Fruit fly (Drosophila melanogaster) whole organism, pupa: ENCODE results near the gene Brd8.
A peak's percentile ranks its signal among the peaks of the same experiment; 100 is the strongest.

Experiments used
- CG10348 ChIP-seq: fragments of 200-800 bp; sonication (Bioruptor generic); IDR thresholded peaks from 2 replicates; pipeline ENCODE4 v1.3.6; 2022; ENCODE audit warnings: missing biosample characterization, missing genetic modification characterization
- CG12605 ChIP-seq: fragments of 200-800 bp; sonication (Bioruptor generic); IDR thresholded peaks from 2 replicates; pipeline ENCODE4 v1.3.6; 2022; ENCODE audit warnings: missing biosample characterization, missing genetic modification characterization
- CG13204 ChIP-seq: fragments of 200-800 bp; sonication (Bioruptor generic); optimal IDR thresholded peaks from 2 replicates; lab custom pipeline; 2018; ENCODE audit warnings: missing biosample characterization, mild to moderate bottlenecking, missing genetic modification characterization, moderate library complexity
- CG14655 ChIP-seq: fragments of 200-800 bp; sonication (Bioruptor generic); optimal IDR thresholded peaks from 3 replicates; lab custom pipeline; 2017; ENCODE audit warnings: mild to moderate bottlenecking, missing biosample characterization, missing genetic modification reagents, missing genetic modification characterization
- CG15710 ChIP-seq: fragments of 200-800 bp; sonication (Bioruptor generic); optimal IDR thresholded peaks from 2 replicates; lab custom pipeline; 2018; ENCODE audit warnings: missing biosample characterization, mild to moderate bottlenecking, missing genetic modification characterization, moderate library complexity
- CG32121 ChIP-seq: fragments of 200-800 bp; sonication (Bioruptor generic); IDR thresholded peaks from 2 replicates; pipeline ENCODE4 v1.3.6; 2022; ENCODE audit warnings: missing biosample characterization, missing genetic modification characterization
- CG4496 ChIP-seq: fragments of 200-800 bp; sonication (Bioruptor generic); IDR thresholded peaks from 3 replicates; pipeline ENCODE4 v1.3.6; 2022; ENCODE audit warnings: missing biosample characterization, missing genetic modification characterization
- CG8159 ChIP-seq: fragments of 200-800 bp; sonication (Bioruptor generic); optimal IDR thresholded peaks from 3 replicates; lab custom pipeline; 2018; ENCODE audit warnings: missing biosample characterization, mild to moderate bottlenecking, missing genetic modification characterization, moderate library complexity
- CG8301 ChIP-seq: fragments of 200-800 bp; sonication (Bioruptor generic); optimal IDR thresholded peaks from 2 replicates; lab custom pipeline; 2018; ENCODE audit warnings: missing biosample characterization, mild to moderate bottlenecking, missing genetic modification characterization
- CG9948 ChIP-seq: fragments of 200-800 bp; sonication (Bioruptor generic); optimal IDR thresholded peaks from 2 replicates; lab custom pipeline; 2018; ENCODE audit warnings: missing biosample characterization, mild to moderate bottlenecking, missing genetic modification characterization, moderate library complexity
- D1 ChIP-seq: fragments of 200-800 bp; sonication (Bioruptor generic); optimal IDR thresholded peaks from 2 replicates; lab custom pipeline; 2018; ENCODE audit warnings: missing biosample characterization, mild to moderate bottlenecking, missing genetic modification characterization, moderate library complexity
- EcR ChIP-seq: fragments of 200-800 bp; sonication (Bioruptor generic); optimal IDR thresholded peaks from 3 replicates; lab custom pipeline; 2019; ENCODE audit warnings: missing biosample characterization, missing genetic modification characterization, mild to moderate bottlenecking, moderate library complexity, missing genetic modification reagents
- Ets98B ChIP-seq: fragments of 200-800 bp; sonication (Bioruptor generic); IDR thresholded peaks from 2 replicates; pipeline ENCODE4 v1.3.6; 2022; ENCODE audit warnings: missing biosample characterization, missing genetic modification characterization
- Pif1A ChIP-seq: fragments of 200-800 bp; sonication (Bioruptor generic); optimal IDR thresholded peaks from 3 replicates; lab custom pipeline; 2016; ENCODE audit warnings: missing biosample characterization, missing genetic modification characterization
- Pif1B ChIP-seq: fragments of 200-800 bp; sonication (Bioruptor generic); optimal IDR thresholded peaks from 3 replicates; lab custom pipeline; 2016; ENCODE audit warnings: missing biosample characterization, missing genetic modification characterization
- Snoo ChIP-seq: fragments of 200-800 bp; sonication (Bioruptor generic); optimal IDR thresholded peaks from 3 replicates; lab custom pipeline; 2017; ENCODE audit warnings: missing biosample characterization, mild to moderate bottlenecking, missing genetic modification characterization, inconsistent platforms
- fd96Ca ChIP-seq: fragments of 200-800 bp; sonication (Bioruptor generic); IDR thresholded peaks from 3 replicates; pipeline ENCODE4 v1.3.6; 2022; ENCODE audit warnings: missing biosample characterization, missing genetic modification characterization
- gl ChIP-seq: fragments of 200-800 bp; sonication (Bioruptor generic); optimal IDR thresholded peaks from 2 replicates; lab custom pipeline; 2018; ENCODE audit warnings: missing biosample characterization, mild to moderate bottlenecking, missing genetic modification characterization

Brd8 gene

DNA sequence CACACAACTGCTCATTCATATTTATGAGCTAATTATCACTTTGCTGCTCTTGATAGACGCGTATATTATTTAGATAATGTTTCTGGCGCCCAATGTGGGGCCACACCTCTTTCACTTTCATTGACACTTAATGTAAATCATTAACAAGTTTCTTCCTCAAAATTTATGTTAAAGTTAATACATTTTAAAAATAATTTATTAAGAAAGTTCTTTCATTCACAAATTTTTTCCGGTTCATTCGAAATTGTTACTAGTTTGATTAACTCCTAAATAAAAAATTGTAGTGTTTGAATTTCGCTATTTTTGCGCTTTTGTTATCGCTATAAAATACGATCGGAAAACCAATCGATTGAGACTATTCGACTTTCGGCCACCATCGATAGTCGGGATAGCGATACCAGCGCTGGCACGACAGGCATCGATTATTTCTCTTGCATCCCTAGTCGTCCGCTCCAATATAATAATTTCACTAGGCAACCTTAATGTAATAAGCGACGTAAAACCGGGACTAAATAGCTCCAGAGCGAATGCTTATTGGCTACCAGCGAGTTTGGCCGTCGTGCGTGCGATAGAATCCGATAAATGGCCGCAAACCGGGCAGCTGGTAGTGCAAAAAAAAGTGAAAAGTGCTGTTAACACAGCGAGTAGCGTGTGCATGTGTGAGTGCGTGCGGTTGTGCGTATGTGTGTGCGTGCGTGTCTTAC, 5.6 kb downstream of the Brd8 start, which contains the start of gene Usp1:
Gene Usp1, plus strand, starts transcription at position 417 of the 704 bp plus-strand sequence.
- TF ChIP-seq CG32121 (GFP tag; lab: Robert Waterston, UW) (no peak), CG14655 (GFP tag; lab: Kevin White, UChicago) (no peak), Pif1A (GFP tag; lab: Kevin White, UChicago) (no peak), EcR (GFP tag; lab: Kevin White, UChicago) (peak; percentile 44), CG12605 (GFP tag; lab: Robert Waterston, UW) (no peak)

DNA sequence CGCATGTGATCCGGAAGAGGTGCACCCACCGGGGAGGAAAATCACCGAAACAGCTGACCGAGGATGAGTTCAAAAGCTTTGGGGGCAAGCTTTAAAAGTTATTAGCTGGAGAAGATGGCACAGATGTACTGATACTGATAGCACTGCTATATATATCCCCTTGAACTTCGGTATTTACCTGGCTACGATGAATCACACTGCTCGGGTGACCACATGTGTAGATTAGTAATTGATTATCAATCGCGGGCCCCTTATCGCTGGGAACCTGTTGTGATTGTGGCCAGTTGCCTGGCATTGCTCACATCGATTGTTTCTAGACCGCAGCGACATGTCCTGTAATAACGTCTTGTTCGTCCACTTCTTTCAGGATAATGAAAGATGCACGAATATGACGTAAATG, 6.7 kb downstream of the Brd8 start:
- TF ChIP-seq EcR (GFP tag; lab: Kevin White, UChicago) (no peak), CG15710 (tag; lab: Kevin White, UChicago) (no peak), Pif1B (no peak), CG9948 (tag; lab: Kevin White, UChicago) (no peak), Snoo (tag; lab: Kevin White, UChicago) (no peak), CG10348 (no peak), CG4496 (no peak), CG8301 (no peak), fd96Ca (GFP tag; lab: Robert Waterston, UW) (no peak), CG32121 (GFP tag; lab: Robert Waterston, UW) (no peak), CG14655 (GFP tag; lab: Kevin White, UChicago) (no peak), gl (tag; lab: Kevin White, UChicago) (no peak)

dm6 chr3R:29230552-29231102, 7.3 kb downstream of the Brd8 start:
- TF ChIP-seq fd96Ca (GFP tag; lab: Robert Waterston, UW) (no peak), CG14655 (GFP tag; lab: Kevin White, UChicago) (no peak), Pif1B (no peak), CG15710 (tag; lab: Kevin White, UChicago) (no peak), gl (tag; lab: Kevin White, UChicago) (no peak)
- TF ChIP-seq, all 21 proteins: peak for 0

DNA sequence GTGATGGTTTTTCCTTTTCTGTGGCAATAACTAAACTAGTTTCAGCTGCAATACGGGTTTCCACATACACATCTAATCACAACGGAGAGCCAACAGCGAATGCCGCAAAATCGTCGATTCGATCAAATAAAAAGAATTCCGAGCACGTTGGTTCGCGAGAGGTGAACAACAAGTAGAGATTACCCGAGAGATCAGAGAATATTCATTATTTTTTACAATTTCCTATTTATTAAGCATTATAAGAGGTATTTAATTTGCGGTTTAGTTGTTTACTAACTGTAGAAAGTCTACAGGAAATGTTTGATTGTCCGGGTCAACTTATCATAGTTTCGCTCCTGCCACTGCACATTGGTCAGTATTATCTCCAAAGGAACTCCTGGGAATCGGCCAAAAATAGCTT, 15.3 kb downstream of the Brd8 start, which contains the start of gene CG11951:
Gene CG11951, minus strand, starts transcription at position 101 of the 400 bp plus-strand sequence.
- no peak for TF ChIP-seq fd96Ca (GFP tag; lab: Robert Waterston, UW)
- TF ChIP-seq CG13204: no peak
- TF ChIP-seq CG10348: no peak
- TF ChIP-seq CG4496: no peak
- no peak for TF ChIP-seq CG12605 (GFP tag; lab: Robert Waterston, UW)
- no peak for TF ChIP-seq Snoo (tag; lab: Kevin White, UChicago)

- TF ChIP-seq CG13204: no peak
- no peak for TF ChIP-seq CG32121 (GFP tag; lab: Robert Waterston, UW)
- no peak for TF ChIP-seq Snoo (tag; lab: Kevin White, UChicago)
- TF ChIP-seq fd96Ca (GFP tag; lab: Robert Waterston, UW): no peak
- TF ChIP-seq gl (tag; lab: Kevin White, UChicago): no peak
- no peak for TF ChIP-seq Pif1A (GFP tag; lab: Kevin White, UChicago)
- no peak for TF ChIP-seq CG4496
- TF ChIP-seq CG15710 (tag; lab: Kevin White, UChicago): no peak
These were observed 21.4 kb downstream of the Brd8 start, which contains the start of gene CG31445 for dm6 chr3R:29244727-29245126. Gene CG31445 (minus strand): TSS chr3R:29244827.

DNA sequence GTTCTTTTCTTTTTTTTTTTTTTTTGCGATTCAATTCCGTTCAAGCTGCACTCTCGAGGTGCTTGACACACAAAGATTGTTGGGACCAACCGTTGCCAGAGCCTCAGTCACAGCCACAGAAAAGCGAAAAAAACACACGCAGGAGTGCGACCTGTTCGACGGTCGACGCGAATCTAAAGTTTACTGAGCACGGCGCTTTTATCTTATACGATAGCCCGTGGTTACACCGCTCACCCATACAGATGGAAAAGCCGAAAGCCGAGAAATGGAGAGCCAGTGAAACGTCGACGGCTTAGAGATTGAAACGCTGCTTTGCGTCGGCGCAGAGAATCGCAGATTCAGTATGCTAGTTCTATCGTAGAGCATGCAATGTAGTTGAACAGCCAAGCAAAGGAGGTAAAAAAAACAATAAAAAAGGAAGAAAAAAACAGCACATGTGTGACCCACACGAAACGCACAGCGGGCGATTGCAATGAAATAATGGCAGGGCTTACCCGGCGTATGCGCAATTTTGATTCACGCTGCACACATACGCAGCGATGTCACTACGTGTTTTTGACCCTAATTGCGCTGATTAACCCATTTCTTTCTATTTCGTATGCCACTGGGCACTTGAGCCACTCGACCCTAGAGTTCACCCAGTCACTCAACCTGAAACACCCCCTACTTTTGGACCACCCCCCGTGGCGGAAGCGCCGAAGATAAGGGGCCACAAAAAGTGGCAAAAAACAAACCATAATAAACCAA, 27.2 kb downstream of the Brd8 start, which contains the start of gene SP1029:
Gene SP1029, minus strand, starts transcription at position 180 of the 747 bp plus-strand sequence.
- TF ChIP-seq fd96Ca (GFP tag; lab: Robert Waterston, UW): peak; percentile 38; the same call in 2 of the 3 replicates
- peak; percentile 4 for TF ChIP-seq CG8301
- no peak for TF ChIP-seq D1 (tag; lab: Kevin White, UChicago)
- TF ChIP-seq gl (tag; lab: Kevin White, UChicago): no peak
- TF ChIP-seq Pif1A (GFP tag; lab: Kevin White, UChicago): no peak
- TF ChIP-seq Pif1B: no peak
- peak; percentile 38; the same call in 1 of the 2 replicates for TF ChIP-seq Ets98B (GFP tag; lab: Robert Waterston, UW)
- TF ChIP-seq EcR (GFP tag; lab: Kevin White, UChicago): peak; percentile 68
- peak; percentile 32 for TF ChIP-seq CG14655 (GFP tag; lab: Kevin White, UChicago)
- TF ChIP-seq CG12605 (GFP tag; lab: Robert Waterston, UW): peak; percentile 64; the same call in 1 of the 2 replicates
- peak; percentile 63 for TF ChIP-seq CG4496

dm6 chr3R:29251418-29251817, 28.1 kb downstream of the Brd8 start:
- TF ChIP-seq CG8301: no peak
- peak; percentile 7 for TF ChIP-seq CG14655 (GFP tag; lab: Kevin White, UChicago)
- TF ChIP-seq CG8159 (tag; lab: Kevin White, UChicago): peak; percentile 4
- no peak for TF ChIP-seq CG12605 (GFP tag; lab: Robert Waterston, UW)
- no peak for TF ChIP-seq CG4496
